Fruit fly (Drosophila melanogaster) whole organism, pupa: Measurements from ENCODE around the gene CG15528.

Experiments used
- CG15710 ChIP-seq: fragments of 200-800 bp; sonication (Bioruptor generic); optimal IDR thresholded peaks from 2 replicates; lab custom pipeline; 2018; ENCODE audit warnings: missing biosample characterization, mild to moderate bottlenecking, missing genetic modification characterization, moderate library complexity
- CG4496 ChIP-seq: fragments of 200-800 bp; sonication (Bioruptor generic); IDR thresholded peaks from 3 replicates; pipeline ENCODE4 v1.3.6; 2022; ENCODE audit warnings: missing biosample characterization, missing genetic modification characterization
- D1 ChIP-seq: fragments of 200-800 bp; sonication (Bioruptor generic); optimal IDR thresholded peaks from 2 replicates; lab custom pipeline; 2018; ENCODE audit warnings: missing biosample characterization, mild to moderate bottlenecking, missing genetic modification characterization, moderate library complexity
- fd96Ca ChIP-seq: fragments of 200-800 bp; sonication (Bioruptor generic); IDR thresholded peaks from 3 replicates; pipeline ENCODE4 v1.3.6; 2022; ENCODE audit warnings: missing biosample characterization, missing genetic modification characterization

- TF ChIP-seq D1 (tag; lab: Kevin White, UChicago) (no peak), CG15710 (tag; lab: Kevin White, UChicago) (no peak), fd96Ca (no peak), CG4496 (GFP tag; lab: Robert Waterston, UW) (no peak; the same call in 2 of the 3 replicates)
These were observed 8.7 kb upstream of the CG15528 start for dm6 chr3R:30060451-30061153.
